Fruit fly (Drosophila melanogaster) whole organism, embryonic: Measurements from ENCODE around the gene CG6295.

ENCODE experiments used
- CG10147 ChIP-seq: fragments of 200-800 bp; sonication (Bioruptor generic); optimal IDR thresholded peaks from 2 replicates; lab custom pipeline; 2019; ENCODE audit warnings: missing biosample characterization, mild to moderate bottlenecking, missing genetic modification characterization, moderate library complexity
- CG11093 ChIP-seq: fragments of 200-800 bp; sonication (Bioruptor generic); IDR thresholded peaks from 3 replicates; pipeline ENCODE4 v1.3.6; 2022; ENCODE audit warnings: missing biosample characterization, missing genetic modification characterization
- CG12071 ChIP-seq: fragments of 200-800 bp; sonication (Bioruptor generic); optimal IDR thresholded peaks from 3 replicates; lab custom pipeline; 2018; ENCODE audit warnings: missing biosample characterization, mild to moderate bottlenecking, missing genetic modification characterization
- CG12299 ChIP-seq: fragments of 200-800 bp; sonication (Bioruptor generic); optimal IDR thresholded peaks from 2 replicates; lab custom pipeline; 2018; ENCODE audit warnings: missing biosample characterization, mild to moderate bottlenecking, missing genetic modification characterization
- CG13775 ChIP-seq: fragments of 200-800 bp; sonication (Bioruptor generic); optimal IDR thresholded peaks from 3 replicates; lab custom pipeline; 2017; ENCODE audit warnings: missing biosample characterization, mild to moderate bottlenecking, missing genetic modification characterization
- CG13894 ChIP-seq: fragments of 200-800 bp; sonication (Bioruptor generic); optimal IDR thresholded peaks from 3 replicates; lab custom pipeline; 2018; ENCODE audit warnings: missing biosample characterization, mild to moderate bottlenecking, missing genetic modification characterization, moderate library complexity
- CG14050 ChIP-seq: fragments of 200-800 bp; sonication (Bioruptor generic); IDR thresholded peaks from 3 replicates; pipeline ENCODE4 v1.3.6; 2022; ENCODE audit warnings: missing biosample characterization, missing genetic modification characterization
- CG1603 ChIP-seq: fragments of 200-800 bp; sonication (Bioruptor generic); optimal IDR thresholded peaks from 2 replicates; lab custom pipeline; 2019; ENCODE audit warnings: missing biosample characterization, mild to moderate bottlenecking, missing genetic modification characterization, moderate library complexity
- CG17359 ChIP-seq: fragments of 200-800 bp; sonication (Bioruptor generic); optimal IDR thresholded peaks from 3 replicates; lab custom pipeline; 2018; ENCODE audit warnings: missing biosample characterization, mild to moderate bottlenecking, missing genetic modification characterization, moderate library complexity
- CG2129 ChIP-seq: fragments of 200-800 bp; sonication (Bioruptor generic); IDR thresholded peaks from 2 replicates; pipeline ENCODE4 v1.3.6; 2022; ENCODE audit warnings: missing biosample characterization, missing genetic modification characterization; ENCODE audit not compliant: partially characterized antibody
- CG3407 ChIP-seq: fragments of 200-800 bp; sonication (Bioruptor generic); optimal IDR thresholded peaks from 2 replicates; lab custom pipeline; 2018; ENCODE audit warnings: missing biosample characterization, mild to moderate bottlenecking, missing genetic modification characterization
- CG34422 ChIP-seq: fragments of 200-800 bp; sonication (Bioruptor generic); IDR thresholded peaks from 3 replicates; pipeline ENCODE4 v1.3.6; 2022; ENCODE audit warnings: missing biosample characterization, missing genetic modification characterization
- CG4617 ChIP-seq: fragments of 200-800 bp; sonication (Bioruptor generic); optimal IDR thresholded peaks from 3 replicates; lab custom pipeline; 2016; ENCODE audit warnings: missing biosample characterization, missing genetic modification characterization, borderline replicate concordance
- CG4820 ChIP-seq: fragments of 200-800 bp; sonication (Bioruptor generic); optimal IDR thresholded peaks from 3 replicates; lab custom pipeline; 2016; ENCODE audit warnings: missing biosample characterization, missing genetic modification characterization
- CG6654 ChIP-seq: fragments of 200-800 bp; sonication (Bioruptor generic); optimal IDR thresholded peaks from 2 replicates; lab custom pipeline; 2017; ENCODE audit warnings: missing biosample characterization, mild to moderate bottlenecking, missing genetic modification characterization
- CG7271 ChIP-seq: fragments of 200-800 bp; sonication (Bioruptor generic); optimal IDR thresholded peaks from 2 replicates; lab custom pipeline; 2018; ENCODE audit warnings: missing biosample characterization, mild to moderate bottlenecking, missing genetic modification characterization, moderate library complexity
- CkIIα-i1 ChIP-seq: fragments of 200-800 bp; sonication (Bioruptor generic); IDR thresholded peaks from 2 replicates; pipeline ENCODE4 v1.3.6; 2022; ENCODE audit warnings: missing biosample characterization, missing genetic modification characterization
- Deaf1 ChIP-seq: fragments of 200-800 bp; optimal IDR thresholded peaks from 3 replicates; lab custom pipeline; 2019; ENCODE audit warnings: missing biosample characterization, mild to moderate bottlenecking, missing genetic modification characterization, moderate library complexity
- Dip2 ChIP-seq: fragments of 200-800 bp; sonication (Bioruptor generic); IDR thresholded peaks from 2 replicates; pipeline ENCODE4 v1.3.6; 2022; ENCODE audit warnings: missing biosample characterization, missing genetic modification characterization
- Drgx ChIP-seq: fragments of 200-800 bp; sonication (Bioruptor generic); IDR thresholded peaks from 2 replicates; pipeline ENCODE4 v1.3.6; 2022; ENCODE audit warnings: missing biosample characterization, missing genetic modification characterization
- Fer1 ChIP-seq: fragments of 200-800 bp; sonication (Bioruptor generic); optimal IDR thresholded peaks from 2 replicates; lab custom pipeline; 2017; ENCODE audit warnings: missing biosample characterization, mild to moderate bottlenecking, missing genetic modification characterization
- GATAe ChIP-seq: fragments of 200-800 bp; sonication (Bioruptor generic); conservative IDR thresholded peaks from 2 replicates; pipeline ENCODE4 v1.3.6; 2022; ENCODE audit warnings: missing biosample characterization, missing genetic modification characterization
- Hmx ChIP-seq: fragments of 200-800 bp; sonication (Bioruptor generic); optimal IDR thresholded peaks from 2 replicates; lab custom pipeline; 2016; ENCODE audit warnings: missing biosample characterization, missing genetic modification characterization
- Hr51 ChIP-seq, 2 experiments: fragments of 200-800 bp; sonication (Bioruptor generic); optimal IDR thresholded peaks; 2 replicates in 1 of 2; 3 replicates in 1 of 2; lab custom pipeline; 2016 to 2018; ENCODE audit warnings: missing biosample characterization in 2 of 2, missing genetic modification characterization in 2 of 2, mild to moderate bottlenecking in 1 of 2, moderate library complexity in 1 of 2
- MESR4 ChIP-seq: fragments of 200-800 bp; sonication (Bioruptor generic); optimal IDR thresholded peaks from 2 replicates; lab custom pipeline; 2018; ENCODE audit warnings: missing biosample characterization, mild to moderate bottlenecking, missing genetic modification characterization, moderate library complexity
- Pdp1 ChIP-seq, 2 experiments: fragments of 200-800 bp; sonication (Bioruptor generic); optimal IDR thresholded peaks; 3 replicates each; lab custom pipeline; 2016; ENCODE audit warnings: missing biosample characterization in 2 of 2, missing genetic modification characterization in 2 of 2, mild to moderate bottlenecking in 1 of 2, moderate library complexity in 1 of 2
- Xbp1 ChIP-seq: fragments of 200-800 bp; sonication (Bioruptor generic); optimal IDR thresholded peaks from 3 replicates; lab custom pipeline; 2016; ENCODE audit warnings: missing biosample characterization, mild to moderate bottlenecking, missing genetic modification characterization
- Xrp1 ChIP-seq: fragments of 200-800 bp; sonication (Bioruptor generic); IDR thresholded peaks from 2 replicates; pipeline ENCODE4 v1.3.6; 2022; ENCODE audit warnings: missing biosample characterization, missing genetic modification characterization
- ato ChIP-seq: fragments of 200-800 bp; sonication (Bioruptor generic); IDR thresholded peaks from 2 replicates; pipeline ENCODE4 v1.3.6; 2022; ENCODE audit warnings: missing biosample characterization, missing genetic modification characterization; ENCODE audit not compliant: partially characterized antibody
- az2 ChIP-seq: fragments of 200-800 bp; sonication (Bioruptor generic); optimal IDR thresholded peaks from 3 replicates; lab custom pipeline; 2016; ENCODE audit warnings: missing biosample characterization, missing genetic modification characterization
- caup ChIP-seq: fragments of 200-800 bp; sonication (Bioruptor generic); optimal IDR thresholded peaks from 3 replicates; lab custom pipeline; 2017; ENCODE audit warnings: missing biosample characterization, mild to moderate bottlenecking, missing genetic modification characterization, moderate library complexity; ENCODE audit not compliant: severe bottlenecking
- ci ChIP-seq: fragments of 200-800 bp; sonication (Bioruptor generic); IDR thresholded peaks from 3 replicates; pipeline ENCODE4 v1.3.6; 2022; ENCODE audit warnings: missing biosample characterization, missing genetic modification characterization
- dmrt11E ChIP-seq: fragments of 200-800 bp; sonication (Bioruptor generic); optimal IDR thresholded peaks from 3 replicates; lab custom pipeline; 2018; ENCODE audit warnings: missing biosample characterization, mild to moderate bottlenecking, missing genetic modification characterization, moderate library complexity
- dpn ChIP-seq, 2 experiments: fragments of 200-800 bp; sonication (Bioruptor generic); optimal IDR thresholded peaks; 3 replicates each; lab custom pipeline; 2016; ENCODE audit warnings: missing biosample characterization in 2 of 2, missing genetic modification characterization in 2 of 2
- exex ChIP-seq: fragments of 200-800 bp; sonication (Bioruptor generic); optimal IDR thresholded peaks from 4 replicates; lab custom pipeline; 2018; ENCODE audit warnings: missing biosample characterization, mild to moderate bottlenecking, missing genetic modification characterization, moderate library complexity
- fd3F ChIP-seq: fragments of 200-800 bp; sonication (Bioruptor generic); optimal IDR thresholded peaks from 2 replicates; lab custom pipeline; 2018; ENCODE audit warnings: missing biosample characterization, mild to moderate bottlenecking, missing genetic modification characterization, moderate library complexity
- grn ChIP-seq: fragments of 200-800 bp; sonication (Bioruptor generic); optimal IDR thresholded peaks from 3 replicates; lab custom pipeline; 2017; ENCODE audit warnings: missing biosample characterization, missing genetic modification characterization
- ham ChIP-seq: fragments of 200-800 bp; sonication (Bioruptor generic); IDR thresholded peaks from 2 replicates; pipeline ENCODE4 v1.3.6; 2022; ENCODE audit warnings: missing biosample characterization, missing genetic modification characterization
- insv ChIP-seq, 2 experiments: fragments of 200-800 bp; sonication (Bioruptor generic); optimal IDR thresholded peaks; 3 replicates each; lab custom pipeline; 2016 to 2018; ENCODE audit warnings: missing biosample characterization in 2 of 2, missing genetic modification characterization in 2 of 2
- knrl ChIP-seq: fragments of 200-800 bp; sonication (Bioruptor generic); IDR thresholded peaks from 3 replicates; pipeline ENCODE4 v1.3.6; 2022; ENCODE audit warnings: missing biosample characterization, missing genetic modification characterization; ENCODE audit not compliant: partially characterized antibody
- lmd ChIP-seq: fragments of 200-800 bp; sonication (Bioruptor generic); IDR thresholded peaks from 2 replicates; pipeline ENCODE4 v1.3.6; 2022; ENCODE audit warnings: missing biosample characterization, missing genetic modification characterization
- ranshi ChIP-seq: fragments of 200-800 bp; sonication (Bioruptor generic); IDR thresholded peaks from 2 replicates; pipeline ENCODE4 v1.3.6; 2022; ENCODE audit warnings: missing biosample characterization, missing genetic modification characterization
- sisA ChIP-seq: fragments of 200-800 bp; sonication (Bioruptor generic); IDR thresholded peaks from 2 replicates; pipeline ENCODE4 v1.3.6; 2022; ENCODE audit warnings: missing biosample characterization, missing genetic modification characterization
- slou ChIP-seq: fragments of 200-800 bp; sonication (Bioruptor generic); optimal IDR thresholded peaks from 3 replicates; lab custom pipeline; 2016; ENCODE audit warnings: missing biosample characterization, missing genetic modification characterization
- sna ChIP-seq: fragments of 200-800 bp; sonication (Bioruptor generic); IDR thresholded peaks from 2 replicates; pipeline ENCODE4 v1.3.6; 2022; ENCODE audit warnings: missing biosample characterization, missing genetic modification characterization; ENCODE audit not compliant: partially characterized antibody
- tna ChIP-seq: fragments of 200-800 bp; sonication (Bioruptor generic); IDR thresholded peaks from 2 replicates; pipeline ENCODE4 v1.3.6; 2022; ENCODE audit warnings: missing biosample characterization, missing genetic modification characterization; ENCODE audit not compliant: partially characterized antibody
- vfl ChIP-seq: fragments of 200-800 bp; sonication (Bioruptor generic); optimal IDR thresholded peaks from 2 replicates; lab custom pipeline; 2016; ENCODE audit warnings: missing biosample characterization, missing genetic modification characterization
- z ChIP-seq: fragments of 200-800 bp; sonication (Bioruptor generic); IDR thresholded peaks from 3 replicates; pipeline ENCODE4 v1.3.6; 2022; ENCODE audit warnings: missing biosample characterization, missing genetic modification characterization

CG6295 gene

DNA sequence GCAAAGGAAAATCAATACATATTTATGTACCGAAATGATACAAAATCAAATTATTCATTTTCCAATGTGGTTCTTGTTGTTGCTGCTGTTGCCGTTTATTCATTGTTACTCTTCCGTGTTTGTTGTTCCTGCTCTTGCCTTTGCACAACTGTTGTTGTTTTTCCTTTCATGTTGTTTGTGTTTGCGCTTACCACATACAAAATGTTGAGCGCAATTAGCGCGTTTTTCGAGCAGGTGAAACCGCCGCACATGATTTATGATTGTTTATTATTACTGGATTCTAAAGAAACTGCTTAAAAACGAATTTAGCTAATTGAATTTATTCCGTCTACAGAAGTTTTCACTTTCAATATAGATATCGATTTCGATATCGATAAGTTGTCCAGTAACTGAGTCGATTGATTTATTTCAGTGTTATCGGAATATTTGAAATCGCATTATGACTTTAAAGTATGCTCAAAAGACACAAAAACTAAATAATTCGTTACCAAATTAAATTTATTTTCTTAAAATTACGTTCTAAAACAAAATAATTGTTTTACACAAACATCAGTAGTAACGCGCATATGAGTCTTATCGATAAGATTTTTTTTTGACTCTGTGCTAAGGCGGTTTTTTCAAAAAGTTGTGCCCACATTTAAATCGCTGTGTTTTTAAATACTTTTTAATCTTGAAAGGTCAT is 42.3 kb downstream of the CG6295 start, which contains the start of gene Tsp97E (continued):
- TF ChIP-seq CG34422 (no peak), tna (peak; percentile 75), Fer1 (peak; percentile 2), Deaf1 (no peak), CG10147 (GFP tag; lab: Kevin White, UChicago) (no peak), Xbp1 (no peak), exex (tag; lab: Kevin White, UChicago) (no peak), CG6654 (GFP tag; lab: Kevin White, UChicago) (no peak), lmd (GFP tag; lab: Robert Waterston, UW) (no peak), MESR4 (GFP tag; lab: Kevin White, UChicago) (peak; percentile 87), insv (GFP tag; optimal IDR thresholded peaks at IDR 0.05; lab: Kevin White, UChicago) (no peak)

DNA sequence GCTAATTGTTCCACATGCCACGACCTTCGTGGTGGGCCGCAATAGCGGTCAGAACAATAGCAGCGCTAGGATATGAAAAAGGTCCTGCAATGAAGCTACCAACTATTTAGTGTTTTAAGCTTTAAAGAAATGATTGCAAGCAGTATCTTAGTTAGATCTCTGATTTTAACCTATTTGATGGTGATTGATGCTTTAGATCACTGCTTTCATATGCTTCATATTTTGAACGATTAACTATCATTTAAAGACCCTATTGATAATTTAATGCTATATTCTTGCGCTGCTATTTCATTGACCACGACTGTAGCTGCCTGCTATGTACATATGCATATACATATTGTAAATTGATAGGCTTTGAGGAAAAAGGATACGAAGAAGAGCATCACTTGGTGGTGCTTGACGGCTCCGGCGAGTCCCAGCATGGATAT is 43.1 kb downstream of the CG6295 start:
- no peak for TF ChIP-seq Dip2 (GFP tag; lab: Robert Waterston, UW)
- no peak for TF ChIP-seq ci (GFP tag; lab: Robert Waterston, UW)
- peak; percentile 35 for TF ChIP-seq dmrt11E (tag; lab: Kevin White, UChicago)
- TF ChIP-seq CG13775 (GFP tag; lab: Kevin White, UChicago), result peak; percentile 49
- TF ChIP-seq Drgx (GFP tag; lab: Robert Waterston, UW), result peak; percentile 71; the same call in 1 of the 2 replicates
- TF ChIP-seq CG3407, result peak; percentile 16
- TF ChIP-seq ranshi, result peak; percentile 23; the same call in 1 of the 2 replicates
- peak; percentile 29 to 63 for TF ChIP-seq dpn (GFP tag; optimal IDR thresholded peaks at IDR 0.05; lab: Kevin White, UChicago)
- no peak for TF ChIP-seq Hmx
- no peak for TF ChIP-seq grn (GFP tag; lab: Kevin White, UChicago)
- TF ChIP-seq sna (GFP tag; lab: Robert Waterston, UW), result no peak
- TF ChIP-seq caup (GFP tag; lab: Kevin White, UChicago), result peak; percentile 78
- TF ChIP-seq CG7271 (tag; lab: Kevin White, UChicago), result peak; percentile 62
- peak in 1 of 2 experiments; percentile 59 for TF ChIP-seq Hr51 (GFP tag; optimal IDR thresholded peaks at IDR 0.05; lab: Kevin White, UChicago)
- TF ChIP-seq CG6654 (GFP tag; lab: Kevin White, UChicago), result peak; percentile 46
- peak; percentile 65 for TF ChIP-seq CG1603 (tag; lab: Kevin White, UChicago)
- no peak; the same call in 2 of the 3 replicates for TF ChIP-seq CG14050 (GFP tag; lab: Robert Waterston, UW)
- TF ChIP-seq knrl (GFP tag; lab: Robert Waterston, UW), result no peak
- no peak for TF ChIP-seq CG4617
- TF ChIP-seq CG12299 (tag; lab: Kevin White, UChicago), result peak; percentile 34
- no peak for TF ChIP-seq CkIIα-i1
- no peak for TF ChIP-seq ato (GFP tag; lab: Robert Waterston, UW)
- TF ChIP-seq Pdp1 (GFP tag; optimal IDR thresholded peaks at IDR 0.05; lab: Kevin White, UChicago), result peak; percentile 41 to 82
- no peak for TF ChIP-seq ham
- TF ChIP-seq fd3F, result peak; percentile 22
- no peak for TF ChIP-seq z (GFP tag; lab: Robert Waterston, UW)
- peak; percentile 79 for TF ChIP-seq CG4820 (GFP tag; lab: Kevin White, UChicago)
- peak; percentile 12 for TF ChIP-seq az2 (GFP tag; lab: Kevin White, UChicago)
- TF ChIP-seq CG2129 (GFP tag; lab: Robert Waterston, UW), result no peak
- TF ChIP-seq vfl (GFP tag; lab: Kevin White, UChicago), result no peak
- peak; percentile 84 for TF ChIP-seq CG12071 (GFP tag; lab: Kevin White, UChicago)
- TF ChIP-seq slou (GFP tag; lab: Kevin White, UChicago), result peak; percentile 48
- peak; percentile 56; the same call in 1 of the 3 replicates for TF ChIP-seq CG11093 (GFP tag; lab: Robert Waterston, UW)
- TF ChIP-seq GATAe (GFP tag; lab: Robert Waterston, UW), result no peak
- peak; percentile 82 for TF ChIP-seq Xrp1
- TF ChIP-seq CG13894 (tag; lab: Kevin White, UChicago), result peak; percentile 19
- TF ChIP-seq sisA, result peak; percentile 52
- peak; percentile 87 for TF ChIP-seq CG17359
